Fruit fly (Drosophila melanogaster) whole organism, larva: ENCODE results near the gene CG31446.

Experiments used
- noc ChIP-seq: fragments of 200-800 bp; sonication (Bioruptor generic); optimal IDR thresholded peaks from 3 replicates; lab custom pipeline; 2019; ENCODE audit warnings: missing biosample characterization, mild to moderate bottlenecking, missing genetic modification characterization, moderate library complexity

CG31446 gene

DNA sequence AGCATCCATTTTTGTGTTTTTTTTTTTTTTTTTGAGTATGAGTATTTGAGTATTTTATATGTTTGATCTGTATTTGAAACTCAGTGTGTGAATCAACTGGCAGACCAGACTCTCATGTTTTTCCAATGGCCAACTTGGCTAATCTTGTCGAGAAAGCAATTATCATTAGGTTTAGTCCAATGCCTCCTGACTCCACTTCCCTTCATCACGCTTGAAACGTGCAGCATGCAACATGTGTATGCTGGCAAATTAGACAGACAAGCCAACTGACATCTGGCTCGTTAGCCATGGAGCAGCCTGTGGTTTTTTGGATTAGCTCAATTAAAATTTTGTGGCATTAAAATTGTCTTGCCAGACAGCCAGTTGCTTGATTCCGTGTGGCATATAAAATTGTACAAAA, 23.6 kb downstream of the CG31446 start, which contains the start of gene CG31294:
Gene CG31294, minus strand, starts transcription at position 101 of the 400 bp plus-strand sequence.
- TF ChIP-seq noc (tag; lab: Kevin White, UChicago) = no peak

DNA sequence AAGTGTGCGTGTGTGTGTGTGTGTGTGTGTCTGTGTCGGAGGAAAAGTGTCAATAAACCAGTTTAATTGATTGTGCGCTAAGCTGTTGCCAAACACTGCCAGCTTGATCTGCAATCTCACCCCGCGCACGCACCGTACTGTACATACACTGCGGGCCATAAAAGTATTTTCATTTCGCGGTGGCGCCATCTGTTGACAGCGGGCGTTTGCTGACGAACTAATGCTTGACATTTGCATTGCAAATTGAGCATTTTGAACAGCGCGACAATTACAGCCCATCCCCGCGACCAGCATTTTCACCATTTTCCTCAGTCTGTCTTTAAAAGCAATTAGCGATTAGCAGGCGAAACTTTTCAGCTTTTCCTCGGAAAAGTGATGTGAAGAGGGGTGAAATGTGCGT, 37.7 kb downstream of the CG31446 start:
- TF ChIP-seq noc (tag; lab: Kevin White, UChicago) = no peak

DNA sequence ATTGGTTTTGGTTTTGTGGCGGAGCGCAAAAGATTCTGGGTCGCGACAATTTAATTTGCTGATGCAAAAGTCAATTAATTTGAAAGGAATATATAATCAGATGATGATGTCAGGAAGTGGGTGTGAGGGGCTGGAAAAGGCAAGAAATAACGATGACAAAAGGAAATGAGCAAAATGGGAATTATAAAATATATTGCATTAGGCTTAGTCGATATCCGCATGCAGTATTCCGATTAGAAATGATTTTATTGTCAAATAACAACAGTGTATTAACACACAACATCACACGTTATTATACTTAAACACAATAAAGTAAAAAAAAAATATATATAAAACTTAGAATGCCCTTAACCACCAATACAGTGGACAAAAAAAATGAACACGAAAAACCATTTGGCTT, 38.6 kb downstream of the CG31446 start, which contains the start of gene CG34274:
Gene CG34274, plus strand, starts transcription at position 301 of the 400 bp plus-strand sequence.
- no peak for TF ChIP-seq noc (tag; lab: Kevin White, UChicago)
